Fruit fly (Drosophila melanogaster) whole organism: ENCODE measurements around the gene Akt.

Experiments used
- CG8478 ChIP-seq: fragments of >200 bp; optimal IDR thresholded peaks from 2 replicates; lab custom pipeline; 2018; ENCODE audit warnings: inconsistent platforms
- Dll ChIP-seq: fragments of >200 bp; optimal IDR thresholded peaks from 2 replicates; lab custom pipeline; 2017
- EcR ChIP-seq, 2 experiments: fragments of >200 bp; optimal IDR thresholded peaks; 2 replicates each; lab custom pipeline; 2017; ENCODE audit warnings: missing biosample characterization in 2 of 2, missing genetic modification characterization in 2 of 2, missing genetic modification reagents in 2 of 2
- pan ChIP-seq: fragments of >200 bp; optimal IDR thresholded peaks from 2 replicates; lab custom pipeline; 2017
- psq ChIP-seq: fragments of >200 bp; optimal IDR thresholded peaks from 2 replicates; lab custom pipeline; 2017

DNA sequence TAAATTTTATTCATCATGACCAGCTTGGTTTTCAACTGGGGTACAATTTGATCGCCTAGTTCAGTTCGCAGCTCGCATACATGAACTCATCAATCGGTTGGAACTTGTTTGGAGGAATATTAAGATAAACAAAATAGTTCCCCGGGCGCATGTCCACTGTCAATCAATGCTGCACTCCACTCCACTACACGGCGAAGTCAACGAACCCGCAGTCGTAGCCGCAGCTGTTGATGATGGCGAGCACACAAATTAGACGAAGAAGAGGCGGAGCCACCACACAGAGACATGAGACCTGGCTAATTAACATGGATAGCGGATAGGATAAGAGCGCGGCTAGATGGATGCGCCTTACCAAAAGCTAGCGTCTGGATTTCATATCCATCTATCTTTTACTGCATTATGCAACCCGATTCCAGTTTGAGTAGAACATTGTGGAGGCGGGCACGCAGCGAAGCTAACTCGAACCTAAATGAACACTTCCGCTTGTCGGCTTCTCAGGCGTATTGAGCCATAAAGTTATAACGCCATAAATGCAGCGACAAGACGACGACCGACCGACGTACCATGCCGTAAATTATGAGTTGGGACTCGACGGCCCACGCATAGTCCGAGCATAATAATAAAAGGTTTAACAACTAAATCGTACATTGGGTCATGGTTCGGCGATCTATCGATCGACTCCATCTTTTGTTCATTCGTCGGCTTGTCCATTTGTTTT lies 7.0 kb upstream of the Akt start:
- TF ChIP-seq psq (no peak), pan (lab: Kevin White, UChicago) (no peak), CG8478 (lab: Kevin White, UChicago) (no peak), Dll (lab: Kevin White, UChicago) (no peak), EcR (GFP tag; optimal IDR thresholded peaks at IDR 0.05; lab: Kevin White, UChicago) (peak in 1 of 2 experiments; percentile 64)
